Fruit fly (Drosophila melanogaster) whole organism, embryonic: ENCODE measurements around the gene CG45100.

Source experiments
- ATbp ChIP-seq: fragments of 200-800 bp; sonication (Bioruptor generic); optimal IDR thresholded peaks from 2 replicates; lab custom pipeline; 2017; ENCODE audit warnings: missing biosample characterization, mild to moderate bottlenecking, missing genetic modification characterization, missing genetic modification reagents
- Atf-2 ChIP-seq: fragments of 200-800 bp; sonication (Bioruptor generic); optimal IDR thresholded peaks from 2 replicates; lab custom pipeline; 2016; ENCODE audit warnings: missing biosample characterization, missing genetic modification characterization
- Bteb2 ChIP-seq: fragments of 200-800 bp; sonication (Bioruptor generic); optimal IDR thresholded peaks from 2 replicates; lab custom pipeline; 2016; ENCODE audit warnings: missing biosample characterization, missing genetic modification characterization
- CG10267 ChIP-seq: fragments of 200-800 bp; sonication (Bioruptor generic); optimal IDR thresholded peaks from 2 replicates; lab custom pipeline; 2018; ENCODE audit warnings: missing biosample characterization, mild to moderate bottlenecking, missing genetic modification characterization, moderate library complexity
- CG11093 ChIP-seq: fragments of 200-800 bp; sonication (Bioruptor generic); IDR thresholded peaks from 3 replicates; pipeline ENCODE4 v1.3.6; 2022; ENCODE audit warnings: missing biosample characterization, missing genetic modification characterization
- CG11504 ChIP-seq: fragments of 200-800 bp; sonication (Bioruptor generic); optimal IDR thresholded peaks from 3 replicates; lab custom pipeline; 2019; ENCODE audit warnings: missing biosample characterization, mild to moderate bottlenecking, missing genetic modification characterization, moderate library complexity
- CG1233 ChIP-seq: fragments of 200-800 bp; sonication (Bioruptor generic); optimal IDR thresholded peaks from 4 replicates; lab custom pipeline; 2018; ENCODE audit warnings: missing biosample characterization, mild to moderate bottlenecking, missing genetic modification characterization
- CG12942 ChIP-seq: fragments of 200-800 bp; sonication (Bioruptor generic); optimal IDR thresholded peaks from 3 replicates; lab custom pipeline; 2016; ENCODE audit warnings: missing biosample characterization, missing genetic modification characterization
- CG13894 ChIP-seq: fragments of 200-800 bp; sonication (Bioruptor generic); optimal IDR thresholded peaks from 3 replicates; lab custom pipeline; 2018; ENCODE audit warnings: missing biosample characterization, mild to moderate bottlenecking, missing genetic modification characterization, moderate library complexity
- CG14667 ChIP-seq: fragments of 200-800 bp; sonication (Bioruptor generic); IDR thresholded peaks from 2 replicates; pipeline ENCODE4 v1.3.6; 2022; ENCODE audit warnings: missing biosample characterization, missing genetic modification characterization
- CG1529 ChIP-seq: fragments of 200-800 bp; sonication (Bioruptor generic); optimal IDR thresholded peaks from 3 replicates; lab custom pipeline; 2018; ENCODE audit warnings: missing biosample characterization, missing genetic modification characterization
- CG1602 ChIP-seq: fragments of 200-800 bp; sonication (Bioruptor generic); optimal IDR thresholded peaks from 3 replicates; lab custom pipeline; 2016; ENCODE audit warnings: missing biosample characterization, missing genetic modification characterization
- CG1647 ChIP-seq: fragments of 200-800 bp; sonication (Bioruptor generic); optimal IDR thresholded peaks from 3 replicates; lab custom pipeline; 2016; ENCODE audit warnings: missing biosample characterization, missing genetic modification characterization
- CG18619 ChIP-seq: fragments of 200-800 bp; sonication (Bioruptor generic); optimal IDR thresholded peaks from 3 replicates; lab custom pipeline; 2017; ENCODE audit warnings: missing biosample characterization, mild to moderate bottlenecking, missing genetic modification characterization
- CG2120 ChIP-seq: fragments of 200-800 bp; sonication (Bioruptor generic); optimal IDR thresholded peaks from 3 replicates; lab custom pipeline; 2016; ENCODE audit warnings: missing biosample characterization, missing genetic modification characterization
- CG2678 ChIP-seq: fragments of 200-800 bp; sonication (Bioruptor generic); optimal IDR thresholded peaks from 3 replicates; lab custom pipeline; 2019; ENCODE audit warnings: missing biosample characterization, mild to moderate bottlenecking, missing genetic modification characterization, moderate library complexity
- CG30431 ChIP-seq: fragments of 200-800 bp; sonication (Bioruptor generic); optimal IDR thresholded peaks from 2 replicates; lab custom pipeline; 2017; ENCODE audit warnings: missing biosample characterization, missing genetic modification characterization
- CG31388 ChIP-seq: fragments of 200-800 bp; sonication (Bioruptor generic); optimal IDR thresholded peaks from 2 replicates; lab custom pipeline; 2016; ENCODE audit warnings: missing biosample characterization, missing genetic modification characterization
- CG32767 ChIP-seq: fragments of 200-800 bp; sonication (Bioruptor generic); IDR thresholded peaks from 2 replicates; pipeline ENCODE4 v1.3.6; 2022; ENCODE audit warnings: missing biosample characterization, missing genetic modification characterization
- CG34224 ChIP-seq: fragments of 200-800 bp; sonication (Bioruptor generic); IDR thresholded peaks from 3 replicates; pipeline ENCODE4 v1.3.6; 2022; ENCODE audit warnings: missing biosample characterization, missing genetic modification characterization; ENCODE audit not compliant: partially characterized antibody
- CG3838 ChIP-seq: fragments of 200-800 bp; sonication (Bioruptor generic); optimal IDR thresholded peaks from 3 replicates; lab custom pipeline; 2016; ENCODE audit warnings: missing biosample characterization, missing genetic modification characterization
- CG3995 ChIP-seq: fragments of 200-800 bp; sonication (Bioruptor generic); optimal IDR thresholded peaks from 3 replicates; lab custom pipeline; 2016; ENCODE audit warnings: missing biosample characterization, missing genetic modification characterization
- CG5180 ChIP-seq: fragments of 200-800 bp; sonication (Bioruptor generic); optimal IDR thresholded peaks from 3 replicates; lab custom pipeline; 2017; ENCODE audit warnings: missing biosample characterization, missing genetic modification characterization, mild to moderate bottlenecking, moderate library complexity, missing genetic modification reagents
- CG6689 ChIP-seq: fragments of 200-800 bp; sonication (Bioruptor generic); IDR thresholded peaks from 2 replicates; pipeline ENCODE4 v1.3.6; 2022; ENCODE audit warnings: missing biosample characterization, missing genetic modification characterization
- CG6765 ChIP-seq: fragments of 200-800 bp; sonication (Bioruptor generic); optimal IDR thresholded peaks from 3 replicates; lab custom pipeline; 2017; ENCODE audit warnings: missing biosample characterization, mild to moderate bottlenecking, missing genetic modification characterization
- CG8281 ChIP-seq: fragments of 200-800 bp; sonication (Bioruptor generic); optimal IDR thresholded peaks from 2 replicates; lab custom pipeline; 2018; ENCODE audit warnings: missing biosample characterization, mild to moderate bottlenecking, missing genetic modification characterization, moderate library complexity
- CG8765 ChIP-seq: fragments of 200-800 bp; sonication (Bioruptor generic); IDR thresholded peaks from 2 replicates; pipeline ENCODE4 v1.3.6; 2022; ENCODE audit warnings: missing biosample characterization, missing genetic modification characterization
- CG9609 ChIP-seq: fragments of 200-800 bp; sonication (Bioruptor generic); optimal IDR thresholded peaks from 3 replicates; lab custom pipeline; 2016; ENCODE audit warnings: missing biosample characterization, missing genetic modification characterization
- CkIIα-i1 ChIP-seq: fragments of 200-800 bp; sonication (Bioruptor generic); IDR thresholded peaks from 2 replicates; pipeline ENCODE4 v1.3.6; 2022; ENCODE audit warnings: missing biosample characterization, missing genetic modification characterization
- D ChIP-seq, 2 experiments: fragments of 200-800 bp in 1 of 2; fragments of >200 bp in 1 of 2; sonication (Bioruptor generic) in 1 of 2; optimal IDR thresholded peaks; 2 replicates in 1 of 2; 3 replicates in 1 of 2; lab custom pipeline; 2017; ENCODE audit warnings: mild to moderate bottlenecking in 1 of 2, missing biosample characterization in 1 of 2, missing genetic modification characterization in 1 of 2, missing genetic modification reagents in 1 of 2
- Ets97D ChIP-seq: fragments of 200-800 bp; sonication (Bioruptor generic); optimal IDR thresholded peaks from 3 replicates; lab custom pipeline; 2016; ENCODE audit warnings: missing biosample characterization, missing genetic modification characterization
- Hr39 ChIP-seq: fragments of >200 bp; optimal IDR thresholded peaks from 2 replicates; lab custom pipeline; 2017
- Myb ChIP-seq: fragments of 200-800 bp; sonication (Bioruptor generic); optimal IDR thresholded peaks from 2 replicates; lab custom pipeline; 2016; ENCODE audit warnings: missing biosample characterization, missing genetic modification characterization
- PHDP ChIP-seq: fragments of 200-800 bp; sonication (Bioruptor generic); optimal IDR thresholded peaks from 3 replicates; lab custom pipeline; 2018; ENCODE audit warnings: missing biosample characterization, mild to moderate bottlenecking, missing genetic modification characterization, moderate library complexity
- Pdp1 ChIP-seq, 2 experiments: fragments of 200-800 bp; sonication (Bioruptor generic); optimal IDR thresholded peaks; 3 replicates each; lab custom pipeline; 2016; ENCODE audit warnings: missing biosample characterization in 2 of 2, missing genetic modification characterization in 2 of 2, mild to moderate bottlenecking in 1 of 2, moderate library complexity in 1 of 2
- ap ChIP-seq: fragments of 200-800 bp; sonication (Bioruptor generic); IDR thresholded peaks from 2 replicates; pipeline ENCODE4 v1.3.6; 2022; ENCODE audit warnings: missing biosample characterization, missing genetic modification characterization
- dimm ChIP-seq: fragments of 200-800 bp; sonication (Bioruptor generic); IDR thresholded peaks from 2 replicates; pipeline ENCODE4 v1.3.6; 2022; ENCODE audit warnings: missing biosample characterization, missing genetic modification characterization
- disco-r ChIP-seq: fragments of 200-800 bp; sonication (Bioruptor generic); optimal IDR thresholded peaks from 2 replicates; lab custom pipeline; 2016; ENCODE audit warnings: missing biosample characterization, missing genetic modification characterization
- ewg ChIP-seq: fragments of 200-800 bp; sonication (Bioruptor generic); optimal IDR thresholded peaks from 3 replicates; lab custom pipeline; 2017; ENCODE audit warnings: mild to moderate bottlenecking, missing biosample characterization, missing genetic modification reagents, missing genetic modification characterization
- gcm2 ChIP-seq: fragments of 200-800 bp; sonication (Bioruptor generic); optimal IDR thresholded peaks from 2 replicates; lab custom pipeline; 2016; ENCODE audit warnings: missing biosample characterization, missing genetic modification characterization
- gsb ChIP-seq: fragments of 200-800 bp; sonication (Bioruptor generic); IDR thresholded peaks from 2 replicates; pipeline ENCODE4 v1.3.6; 2022; ENCODE audit warnings: missing biosample characterization, missing genetic modification characterization
- hth ChIP-seq: fragments of >200 bp; optimal IDR thresholded peaks from 2 replicates; lab custom pipeline; 2017; ENCODE audit warnings: inconsistent platforms
- lab ChIP-seq: fragments of 200-800 bp; sonication (Bioruptor generic); optimal IDR thresholded peaks from 3 replicates; lab custom pipeline; 2017; ENCODE audit warnings: missing biosample characterization, missing genetic modification characterization, mild to moderate bottlenecking, moderate library complexity, missing genetic modification reagents
- lilli ChIP-seq: fragments of 200-800 bp; sonication (Bioruptor generic); optimal IDR thresholded peaks from 3 replicates; lab custom pipeline; 2016; ENCODE audit warnings: missing biosample characterization, missing genetic modification characterization
- oc ChIP-seq: fragments of 200-800 bp; sonication (Bioruptor generic); optimal IDR thresholded peaks from 2 replicates; lab custom pipeline; 2018; ENCODE audit warnings: missing biosample characterization, mild to moderate bottlenecking, missing genetic modification characterization, moderate library complexity
- odd ChIP-seq: fragments of 200-800 bp; sonication (Bioruptor generic); optimal IDR thresholded peaks from 2 replicates; lab custom pipeline; 2017; ENCODE audit warnings: missing biosample characterization, mild to moderate bottlenecking, missing genetic modification characterization
- run ChIP-seq: fragments of 200-800 bp; sonication (Bioruptor generic); optimal IDR thresholded peaks from 3 replicates; lab custom pipeline; 2018; ENCODE audit warnings: missing biosample characterization, mild to moderate bottlenecking, missing genetic modification characterization
- sna ChIP-seq: fragments of 200-800 bp; sonication (Bioruptor generic); IDR thresholded peaks from 2 replicates; pipeline ENCODE4 v1.3.6; 2022; ENCODE audit warnings: missing biosample characterization, missing genetic modification characterization; ENCODE audit not compliant: partially characterized antibody
- tio ChIP-seq: fragments of 200-800 bp; sonication (Bioruptor generic); optimal IDR thresholded peaks from 2 replicates; lab custom pipeline; 2017; ENCODE audit warnings: missing biosample characterization, missing genetic modification characterization, inconsistent platforms
- zfh1 ChIP-seq: fragments of 200-800 bp; sonication (Bioruptor generic); IDR thresholded peaks from 3 replicates; pipeline ENCODE4 v1.3.6; 2022; ENCODE audit warnings: missing biosample characterization, missing genetic modification characterization
- zfh2 ChIP-seq: fragments of 200-800 bp; sonication (Bioruptor generic); optimal IDR thresholded peaks from 2 replicates; lab custom pipeline; 2016; ENCODE audit warnings: missing biosample characterization, missing genetic modification characterization

The CG45100 gene

dm6 chr3R:5466875-5467274, 7.5 kb downstream of the CG45100 start, which contains the start of gene RpL35A (continued):
- TF ChIP-seq lab (peak; percentile 92), Pdp1 (GFP tag; optimal IDR thresholded peaks at IDR 0.05; lab: Kevin White, UChicago) (peak in 1 of 2 experiments; percentile 67), oc (no peak), CG3838 (GFP tag; lab: Kevin White, UChicago) (peak; percentile 9), CG1529 (GFP tag; lab: Kevin White, UChicago) (peak; percentile 41), zfh2 (peak; percentile 18), CG8765 (GFP tag; lab: Robert Waterston, UW) (no peak), D (optimal IDR thresholded peaks at IDR 0.05; lab: Kevin White, UChicago) (no peak), D (GFP tag; optimal IDR thresholded peaks at IDR 0.05; lab: Kevin White, UChicago) (peak; percentile 63), CG3995 (GFP tag; lab: Kevin White, UChicago) (peak; percentile 27), CG34224 (GFP tag; lab: Robert Waterston, UW) (no peak), lilli (peak; percentile 63), zfh1 (GFP tag; lab: Robert Waterston, UW) (peak; percentile 76), disco-r (peak; percentile 41), run (tag; lab: Kevin White, UChicago) (peak; percentile 24), Myb (GFP tag; lab: Kevin White, UChicago) (peak; percentile 46), hth (no peak), Ets97D (GFP tag; lab: Kevin White, UChicago) (peak; percentile 99), Atf-2 (GFP tag; lab: Kevin White, UChicago) (peak; percentile 17), CG31388 (GFP tag; lab: Kevin White, UChicago) (peak; percentile 38), CkIIα-i1 (no peak), CG1647 (GFP tag; lab: Kevin White, UChicago) (peak; percentile 27), CG12942 (GFP tag; lab: Kevin White, UChicago) (no peak), ewg (GFP tag; lab: Kevin White, UChicago) (peak; percentile 50), PHDP (tag; lab: Kevin White, UChicago) (peak; percentile 79), Hr39 (lab: Kevin White, UChicago) (no peak), odd (peak; percentile 85), ATbp (peak; percentile 67), CG32767 (GFP tag; lab: Robert Waterston, UW) (no peak), CG2120 (peak; percentile 10), dimm (GFP tag; lab: Robert Waterston, UW) (no peak), CG2678 (tag; lab: Kevin White, UChicago) (peak; percentile 63), CG18619 (GFP tag; lab: Kevin White, UChicago) (peak; percentile 82), CG14667 (GFP tag; lab: Robert Waterston, UW) (no peak), CG1233 (peak; percentile 87), tio (GFP tag; lab: Kevin White, UChicago) (no peak), CG30431 (GFP tag; lab: Kevin White, UChicago) (peak; percentile 21), CG8281 (peak; percentile 35), CG13894 (tag; lab: Kevin White, UChicago) (peak; percentile 56), CG5180 (GFP tag; lab: Kevin White, UChicago) (no peak), CG11504 (tag; lab: Kevin White, UChicago) (peak; percentile 62), CG1602 (GFP tag; lab: Kevin White, UChicago) (peak; percentile 6), gsb (peak; percentile 27; the same call in 1 of the 2 replicates), ap (GFP tag; lab: Robert Waterston, UW) (peak; percentile 32; the same call in 1 of the 2 replicates), CG11093 (no peak), Bteb2 (GFP tag; lab: Kevin White, UChicago) (peak; percentile 63), CG6765 (GFP tag; lab: Kevin White, UChicago) (peak; percentile 94), gcm2 (GFP tag; lab: Kevin White, UChicago) (peak; percentile 38), sna (no peak), CG6689 (GFP tag; lab: Robert Waterston, UW) (no peak), CG9609 (peak; percentile 50), CG10267 (peak; percentile 67)
